Fruit fly (Drosophila melanogaster) whole organism, embryonic: ENCODE data around the gene tra.

ENCODE experiments used
- Abd-B ChIP-seq: fragments of 200-800 bp; sonication (Bioruptor generic); optimal IDR thresholded peaks from 2 replicates; lab custom pipeline; 2018; ENCODE audit warnings: missing biosample characterization, mild to moderate bottlenecking, missing genetic modification characterization, moderate library complexity
- Bdp1 ChIP-seq: fragments of 200-800 bp; sonication (Bioruptor generic); optimal IDR thresholded peaks from 3 replicates; lab custom pipeline; 2016; ENCODE audit warnings: missing biosample characterization, missing genetic modification characterization
- CG10366 ChIP-seq: fragments of 200-800 bp; sonication (Bioruptor generic); IDR thresholded peaks from 2 replicates; pipeline ENCODE4 v1.3.6; 2022; ENCODE audit warnings: missing biosample characterization, missing genetic modification characterization
- CG13894 ChIP-seq: fragments of 200-800 bp; sonication (Bioruptor generic); optimal IDR thresholded peaks from 3 replicates; lab custom pipeline; 2018; ENCODE audit warnings: missing biosample characterization, mild to moderate bottlenecking, missing genetic modification characterization, moderate library complexity
- CG14860 ChIP-seq: fragments of 200-800 bp; sonication (Bioruptor generic); IDR thresholded peaks from 3 replicates; pipeline ENCODE4 v1.3.6; 2022; ENCODE audit warnings: missing biosample characterization, missing genetic modification characterization; ENCODE audit not compliant: partially characterized antibody
- CG15514 ChIP-seq: fragments of 200-800 bp; sonication (Bioruptor generic); optimal IDR thresholded peaks from 3 replicates; lab custom pipeline; 2017; ENCODE audit warnings: missing biosample characterization, missing genetic modification characterization, mild to moderate bottlenecking, moderate library complexity, missing genetic modification reagents
- CG1603 ChIP-seq: fragments of 200-800 bp; sonication (Bioruptor generic); optimal IDR thresholded peaks from 2 replicates; lab custom pipeline; 2019; ENCODE audit warnings: missing biosample characterization, mild to moderate bottlenecking, missing genetic modification characterization, moderate library complexity
- CG16863 ChIP-seq: fragments of 200-800 bp; sonication (Bioruptor generic); optimal IDR thresholded peaks from 3 replicates; lab custom pipeline; 2016; ENCODE audit warnings: missing biosample characterization, missing genetic modification characterization
- CG17359 ChIP-seq: fragments of 200-800 bp; sonication (Bioruptor generic); optimal IDR thresholded peaks from 3 replicates; lab custom pipeline; 2018; ENCODE audit warnings: missing biosample characterization, mild to moderate bottlenecking, missing genetic modification characterization, moderate library complexity
- CG18764 ChIP-seq: fragments of 200-800 bp; sonication (Bioruptor generic); optimal IDR thresholded peaks from 3 replicates; lab custom pipeline; 2016; ENCODE audit warnings: missing biosample characterization, missing genetic modification characterization
- CG2120 ChIP-seq: fragments of 200-800 bp; sonication (Bioruptor generic); optimal IDR thresholded peaks from 3 replicates; lab custom pipeline; 2016; ENCODE audit warnings: missing biosample characterization, missing genetic modification characterization
- CG34376 ChIP-seq: fragments of 200-800 bp; sonication (Bioruptor generic); optimal IDR thresholded peaks from 2 replicates; lab custom pipeline; 2018; ENCODE audit warnings: missing biosample characterization, mild to moderate bottlenecking, missing genetic modification characterization
- CG3995 ChIP-seq: fragments of 200-800 bp; sonication (Bioruptor generic); optimal IDR thresholded peaks from 3 replicates; lab custom pipeline; 2016; ENCODE audit warnings: missing biosample characterization, missing genetic modification characterization
- CG6254 ChIP-seq: fragments of 200-800 bp; sonication (Bioruptor generic); optimal IDR thresholded peaks from 3 replicates; lab custom pipeline; 2017; ENCODE audit warnings: mild to moderate bottlenecking, missing biosample characterization, missing genetic modification reagents, missing genetic modification characterization
- CG6654 ChIP-seq: fragments of 200-800 bp; sonication (Bioruptor generic); optimal IDR thresholded peaks from 2 replicates; lab custom pipeline; 2017; ENCODE audit warnings: missing biosample characterization, mild to moderate bottlenecking, missing genetic modification characterization
- CG6683 ChIP-seq: fragments of 200-800 bp; sonication (Bioruptor generic); optimal IDR thresholded peaks from 2 replicates; lab custom pipeline; 2017; ENCODE audit warnings: missing biosample characterization, mild to moderate bottlenecking, missing genetic modification characterization, missing genetic modification reagents
- CG8388 ChIP-seq: fragments of 200-800 bp; sonication (Bioruptor generic); optimal IDR thresholded peaks from 2 replicates; lab custom pipeline; 2019; ENCODE audit warnings: missing biosample characterization, mild to moderate bottlenecking, missing genetic modification characterization, moderate library complexity
- CG9437 ChIP-seq: fragments of 200-800 bp; sonication (Bioruptor generic); optimal IDR thresholded peaks from 2 replicates; lab custom pipeline; 2018; ENCODE audit warnings: missing biosample characterization, mild to moderate bottlenecking, missing genetic modification characterization
- CG9817 ChIP-seq: fragments of 200-800 bp; sonication (Bioruptor generic); optimal IDR thresholded peaks from 2 replicates; lab custom pipeline; 2018; ENCODE audit warnings: missing biosample characterization, mild to moderate bottlenecking, missing genetic modification characterization, moderate library complexity
- D19A ChIP-seq: fragments of 200-800 bp; optimal IDR thresholded peaks from 3 replicates; lab custom pipeline; 2019; ENCODE audit warnings: missing biosample characterization, mild to moderate bottlenecking, missing genetic modification characterization, moderate library complexity
- Dbx ChIP-seq: fragments of 200-800 bp; sonication (Bioruptor generic); IDR thresholded peaks from 3 replicates; pipeline ENCODE4 v1.3.6; 2022; ENCODE audit warnings: missing biosample characterization, missing genetic modification characterization
- Dip3 ChIP-seq: fragments of 200-800 bp; sonication (Bioruptor generic); optimal IDR thresholded peaks from 3 replicates; lab custom pipeline; 2016; ENCODE audit warnings: missing biosample characterization, missing genetic modification characterization
- Dll ChIP-seq: fragments of 200-800 bp; sonication (Bioruptor generic); IDR thresholded peaks from 4 replicates; pipeline ENCODE4 v1.3.6; 2022; ENCODE audit warnings: missing biosample characterization, missing genetic modification characterization; ENCODE audit not compliant: partially characterized antibody
- E2f1 ChIP-seq: fragments of 200-800 bp; sonication (Bioruptor generic); IDR thresholded peaks from 2 replicates; pipeline ENCODE4 v1.3.6; 2022; ENCODE audit warnings: missing biosample characterization, missing genetic modification characterization
- E2f2 ChIP-seq: fragments of 200-800 bp; sonication (Bioruptor generic); IDR thresholded peaks from 2 replicates; pipeline ENCODE4 v1.3.6; 2022; ENCODE audit warnings: missing biosample characterization, missing genetic modification characterization
- ERR ChIP-seq: fragments of 200-800 bp; sonication (Bioruptor generic); optimal IDR thresholded peaks from 2 replicates; lab custom pipeline; 2016; ENCODE audit warnings: missing biosample characterization, missing genetic modification characterization
- MBD-R2 ChIP-seq: fragments of 200-800 bp; sonication (Bioruptor generic); IDR thresholded peaks from 2 replicates; pipeline ENCODE4 v1.3.6; 2022; ENCODE audit warnings: missing biosample characterization, missing genetic modification characterization
- Meics ChIP-seq: fragments of 200-800 bp; sonication (Bioruptor generic); optimal IDR thresholded peaks from 2 replicates; lab custom pipeline; 2017; ENCODE audit warnings: missing biosample characterization, mild to moderate bottlenecking, missing genetic modification characterization
- Myb ChIP-seq: fragments of 200-800 bp; sonication (Bioruptor generic); optimal IDR thresholded peaks from 2 replicates; lab custom pipeline; 2016; ENCODE audit warnings: missing biosample characterization, missing genetic modification characterization
- Opbp ChIP-seq: fragments of 200-800 bp; sonication (Bioruptor generic); IDR thresholded peaks from 3 replicates; pipeline ENCODE4 v1.3.6; 2022; ENCODE audit warnings: missing biosample characterization, missing genetic modification characterization; ENCODE audit not compliant: partially characterized antibody
- Sry-δ ChIP-seq: fragments of 200-800 bp; sonication (Bioruptor generic); optimal IDR thresholded peaks from 2 replicates; lab custom pipeline; 2016; ENCODE audit warnings: missing biosample characterization, missing genetic modification characterization
- Xbp1 ChIP-seq: fragments of 200-800 bp; sonication (Bioruptor generic); optimal IDR thresholded peaks from 3 replicates; lab custom pipeline; 2016; ENCODE audit warnings: missing biosample characterization, mild to moderate bottlenecking, missing genetic modification characterization
- ato ChIP-seq: fragments of 200-800 bp; sonication (Bioruptor generic); IDR thresholded peaks from 2 replicates; pipeline ENCODE4 v1.3.6; 2022; ENCODE audit warnings: missing biosample characterization, missing genetic modification characterization; ENCODE audit not compliant: partially characterized antibody
- az2 ChIP-seq: fragments of 200-800 bp; sonication (Bioruptor generic); optimal IDR thresholded peaks from 3 replicates; lab custom pipeline; 2016; ENCODE audit warnings: missing biosample characterization, missing genetic modification characterization
- ci ChIP-seq: fragments of 200-800 bp; sonication (Bioruptor generic); IDR thresholded peaks from 3 replicates; pipeline ENCODE4 v1.3.6; 2022; ENCODE audit warnings: missing biosample characterization, missing genetic modification characterization
- croc ChIP-seq: fragments of 200-800 bp; sonication (Bioruptor generic); conservative IDR thresholded peaks from 3 replicates; pipeline ENCODE4 v1.3.6; 2022; ENCODE audit warnings: missing biosample characterization, missing genetic modification characterization
- crp ChIP-seq, 2 experiments: fragments of 200-800 bp; sonication (Bioruptor generic); optimal IDR thresholded peaks; 2 replicates in 1 of 2; 3 replicates in 1 of 2; lab custom pipeline; 2017; ENCODE audit warnings: missing biosample characterization in 2 of 2, missing genetic modification characterization in 2 of 2, mild to moderate bottlenecking in 1 of 2, moderate library complexity in 1 of 2
- fd3F ChIP-seq: fragments of 200-800 bp; sonication (Bioruptor generic); optimal IDR thresholded peaks from 2 replicates; lab custom pipeline; 2018; ENCODE audit warnings: missing biosample characterization, mild to moderate bottlenecking, missing genetic modification characterization, moderate library complexity
- hth ChIP-seq: fragments of >200 bp; optimal IDR thresholded peaks from 2 replicates; lab custom pipeline; 2017; ENCODE audit warnings: inconsistent platforms
- ind ChIP-seq: fragments of 200-800 bp; sonication (Bioruptor generic); optimal IDR thresholded peaks from 3 replicates; lab custom pipeline; 2016; ENCODE audit warnings: missing biosample characterization, missing genetic modification characterization
- jigr1 ChIP-seq: fragments of 200-800 bp; sonication (Bioruptor generic); IDR thresholded peaks from 3 replicates; pipeline ENCODE4 v1.3.6; 2022; ENCODE audit warnings: missing biosample characterization, missing genetic modification characterization
- knrl ChIP-seq: fragments of 200-800 bp; sonication (Bioruptor generic); IDR thresholded peaks from 3 replicates; pipeline ENCODE4 v1.3.6; 2022; ENCODE audit warnings: missing biosample characterization, missing genetic modification characterization; ENCODE audit not compliant: partially characterized antibody
- pb ChIP-seq: fragments of 200-800 bp; sonication (Bioruptor generic); optimal IDR thresholded peaks from 3 replicates; lab custom pipeline; 2016; ENCODE audit warnings: missing biosample characterization, missing genetic modification characterization
- pzg ChIP-seq: fragments of 200-800 bp; sonication (Bioruptor generic); optimal IDR thresholded peaks from 3 replicates; lab custom pipeline; 2018; ENCODE audit warnings: missing biosample characterization, mild to moderate bottlenecking, missing genetic modification characterization, moderate library complexity
- row ChIP-seq: fragments of 200-800 bp; sonication (Bioruptor generic); IDR thresholded peaks from 3 replicates; pipeline ENCODE4 v1.3.6; 2022; ENCODE audit warnings: missing biosample characterization, missing genetic modification characterization
- scrt ChIP-seq: fragments of 200-800 bp; sonication (Bioruptor generic); optimal IDR thresholded peaks from 2 replicates; lab custom pipeline; 2018; ENCODE audit warnings: missing biosample characterization, mild to moderate bottlenecking, missing genetic modification characterization, moderate library complexity
- sr ChIP-seq: fragments of 200-800 bp; sonication (Bioruptor generic); IDR thresholded peaks from 3 replicates; pipeline ENCODE4 v1.3.6; 2022; ENCODE audit warnings: missing biosample characterization, missing genetic modification characterization
- tap ChIP-seq: fragments of 200-800 bp; optimal IDR thresholded peaks from 3 replicates; lab custom pipeline; 2019; ENCODE audit warnings: missing biosample characterization, mild to moderate bottlenecking, missing genetic modification characterization, moderate library complexity
- vfl ChIP-seq: fragments of 200-800 bp; sonication (Bioruptor generic); optimal IDR thresholded peaks from 2 replicates; lab custom pipeline; 2016; ENCODE audit warnings: missing biosample characterization, missing genetic modification characterization

Gene tra

DNA sequence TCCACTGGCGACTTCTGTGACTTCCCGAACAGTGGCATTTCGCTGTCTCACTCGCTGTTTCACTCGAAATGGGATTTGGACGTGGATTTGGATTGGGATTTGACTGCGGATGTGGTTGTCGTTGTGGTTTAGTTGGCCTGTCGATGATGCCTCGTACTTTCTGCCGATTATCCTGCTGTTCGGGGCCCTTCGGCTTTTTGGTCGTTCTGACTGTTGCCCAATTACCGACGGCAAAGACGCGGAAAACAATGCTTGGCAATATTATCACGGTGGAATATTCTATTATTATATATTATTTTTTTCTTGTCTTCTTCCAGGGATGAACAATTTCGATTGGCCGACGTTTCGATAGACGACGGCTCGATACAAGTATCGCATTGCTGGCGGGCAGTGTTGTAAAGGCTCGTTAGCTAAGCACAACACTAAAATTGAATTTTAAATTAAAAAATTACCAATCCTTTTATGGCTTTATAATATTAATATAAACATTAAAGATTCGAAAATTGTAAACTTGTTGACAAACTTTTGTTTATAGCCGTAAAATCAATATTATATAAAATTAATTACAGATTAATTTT, 24.4 kb upstream of the tra start, which contains the start of gene Mo25 (continued):
- TF ChIP-seq CG2120 (peak; percentile 67), CG1603 (tag; lab: Kevin White, UChicago) (peak; percentile 49), CG10366 (GFP tag; lab: Robert Waterston, UW) (no peak), pb (GFP tag; lab: Kevin White, UChicago) (no peak), ci (GFP tag; lab: Robert Waterston, UW) (peak; percentile 54; the same call in 2 of the 3 replicates), vfl (peak; percentile 32), E2f2 (GFP tag; lab: Robert Waterston, UW) (peak; percentile 86), CG34376 (peak; percentile 18), hth (lab: Kevin White, UChicago) (no peak), CG18764 (GFP tag; lab: Kevin White, UChicago) (peak; percentile 20), sr (GFP tag; lab: Robert Waterston, UW) (no peak), pzg (GFP tag; lab: Kevin White, UChicago) (peak; percentile 80), Xbp1 (peak; percentile 53), Dbx (GFP tag; lab: Robert Waterston, UW) (peak; percentile 74; the same call in 2 of the 3 replicates), scrt (GFP tag; lab: Kevin White, UChicago) (peak; percentile 14), CG6654 (GFP tag; lab: Kevin White, UChicago) (no peak), CG15514 (peak; percentile 65), Dip3 (GFP tag; lab: Kevin White, UChicago) (peak; percentile 21), CG8388 (GFP tag; lab: Kevin White, UChicago) (peak; percentile 11), row (GFP tag; lab: Robert Waterston, UW) (peak; percentile 58; the same call in 2 of the 3 replicates), CG3995 (GFP tag; lab: Kevin White, UChicago) (peak; percentile 13), ind (peak; percentile 40), ERR (peak; percentile 3), ato (peak; percentile 55), Sry-δ (peak; percentile 59), az2 (GFP tag; lab: Kevin White, UChicago) (peak; percentile 52), Opbp (peak; percentile 81), knrl (GFP tag; lab: Robert Waterston, UW) (peak; percentile 74), E2f1 (GFP tag; lab: Robert Waterston, UW) (0 out of 2 replicates have a peak, but pooled peaks have one; percentile 16), CG6683 (GFP tag; lab: Kevin White, UChicago) (no peak), CG9437 (GFP tag; lab: Kevin White, UChicago) (peak; percentile 6), Abd-B (GFP tag; lab: Kevin White, UChicago) (peak; percentile 7), MBD-R2 (GFP tag; lab: Robert Waterston, UW) (peak; percentile 86), D19A (tag; lab: Kevin White, UChicago) (peak; percentile 34), croc (GFP tag; lab: Robert Waterston, UW) (no peak), fd3F (GFP tag; lab: Kevin White, UChicago) (peak; percentile 28), CG16863 (no peak), crp (GFP tag; optimal IDR thresholded peaks at IDR 0.05; lab: Kevin White, UChicago) (no peak), Myb (GFP tag; lab: Kevin White, UChicago) (peak; percentile 46), CG14860 (peak; percentile 46; the same call in 2 of the 3 replicates), CG17359 (tag; lab: Kevin White, UChicago) (peak; percentile 29), jigr1 (GFP tag; lab: Robert Waterston, UW) (no peak), CG6254 (GFP tag; lab: Kevin White, UChicago) (peak; percentile 17), CG9817 (tag; lab: Kevin White, UChicago) (peak; percentile 23), CG13894 (tag; lab: Kevin White, UChicago) (peak; percentile 40), Dll (peak; percentile 79), tap (tag; lab: Kevin White, UChicago) (peak; percentile 33), Bdp1 (GFP tag; lab: Kevin White, UChicago) (peak; percentile 29), Meics (GFP tag; lab: Kevin White, UChicago) (peak; percentile 34)
